Worm (Caenorhabditis elegans) whole organism, L1 larva: Measurements from ENCODE around the gene Y69H2.3.
A peak's percentile ranks its signal among the peaks of the same experiment; 100 is the strongest.

ENCODE experiments used
- C16A3.4 ChIP-seq: fragments of 150-350 bp; optimal IDR thresholded peaks from 2 replicates; lab custom pipeline; 2014; ENCODE audit warnings: missing biosample characterization, missing genetic modification characterization
- F16B12.6 ChIP-seq: fragments of 150-350 bp; optimal IDR thresholded peaks from 2 replicates; lab custom pipeline; 2014; ENCODE audit warnings: missing biosample characterization, missing genetic modification characterization
- ceh-82 ChIP-seq, 3 experiments: fragments of 150-350 bp in 1 of 3; sonication (generic microtip) in 2 of 3; optimal IDR thresholded peaks; 2 replicates each; lab custom pipeline; 2014 to 2017; ENCODE audit warnings: missing biosample characterization in 3 of 3, missing genetic modification characterization in 3 of 3
- ceh-88 ChIP-seq: fragments of 200-800 bp; sonication (Bioruptor generic); IDR thresholded peaks from 2 replicates; pipeline ENCODE4 v1.3.6; 2022; ENCODE audit warnings: missing genetic modification characterization, missing compliant biosample characterization
- dpl-1 ChIP-seq, 3 experiments: fragments of 150-350 bp in 2 of 3; sonication (generic microtip) in 1 of 3; optimal IDR thresholded peaks; 2 replicates each; lab custom pipeline; 2014 to 2017; ENCODE audit warnings: missing biosample characterization in 3 of 3, missing genetic modification characterization in 3 of 3, missing genetic modification reagents in 3 of 3
- dsc-1 ChIP-seq: sonication (generic microtip); optimal IDR thresholded peaks from 2 replicates; lab custom pipeline; 2016; ENCODE audit warnings: mild to moderate bottlenecking, missing genetic modification characterization, missing compliant biosample characterization
- efl-1 ChIP-seq, 4 experiments: fragments of 150-350 bp; optimal IDR thresholded peaks in 3 of 4; peaks in 1 of 4; 1 replicate in 1 of 4; 2 replicates in 3 of 4; lab custom pipeline; 2014; ENCODE audit warnings: missing biosample characterization in 2 of 4, missing genetic modification characterization in 2 of 4, missing genetic modification reagents in 2 of 4
- egl-13 ChIP-seq: sonication (generic microtip); optimal IDR thresholded peaks from 2 replicates; lab custom pipeline; 2016; ENCODE audit warnings: missing genotype, missing genetic modification reagents, missing genetic modification characterization, missing compliant biosample characterization
- elt-2 ChIP-seq: sonication (generic microtip); optimal IDR thresholded peaks from 2 replicates; lab custom pipeline; 2016; ENCODE audit warnings: missing genetic modification characterization, mild to moderate bottlenecking, inconsistent platforms, missing compliant biosample characterization, missing genetic modification reagents
- elt-3 ChIP-seq, 6 experiments: fragments of 150-350 bp in 1 of 6; sonication (generic microtip); optimal IDR thresholded peaks; 2 replicates each; lab custom pipeline; 2017 to 2018; ENCODE audit warnings: missing biosample characterization in 6 of 6, missing genetic modification characterization in 6 of 6, inconsistent platforms in 1 of 6
- ets-5 ChIP-seq: fragments of 200-800 bp; sonication (Bioruptor generic); IDR thresholded peaks from 2 replicates; pipeline ENCODE4 v1.3.6; 2022; ENCODE audit warnings: missing genetic modification characterization, missing compliant biosample characterization
- fkh-8 ChIP-seq: sonication (generic microtip); optimal IDR thresholded peaks from 2 replicates; lab custom pipeline; 2016; ENCODE audit warnings: mild to moderate bottlenecking, missing genetic modification characterization, missing compliant biosample characterization
- fos-1 ChIP-seq: fragments of 150-350 bp; optimal IDR thresholded peaks from 2 replicates; lab custom pipeline; 2014; ENCODE audit warnings: missing biosample characterization, missing genetic modification characterization
- isw-1 ChIP-seq: fragments of 200-800 bp; sonication (Bioruptor generic); IDR thresholded peaks from 2 replicates; pipeline ENCODE4 v1.3.6; 2022; ENCODE audit warnings: missing genetic modification characterization, missing compliant biosample characterization
- lin-13 ChIP-seq: fragments of 150-350 bp; optimal IDR thresholded peaks from 2 replicates; lab custom pipeline; 2014; ENCODE audit warnings: missing biosample characterization, missing genetic modification reagents, missing genetic modification characterization
- lin-14 ChIP-seq: fragments of 200-800 bp; sonication (Bioruptor generic); optimal IDR thresholded peaks from 2 replicates; lab custom pipeline; 2018; ENCODE audit warnings: mild to moderate bottlenecking, missing genetic modification characterization, moderate library complexity, missing compliant biosample characterization
- lin-35 ChIP-seq, 2 experiments: fragments of 150-350 bp; optimal IDR thresholded peaks; 2 replicates each; lab custom pipeline; 2014; ENCODE audit warnings: missing biosample characterization in 2 of 2, missing genetic modification characterization in 2 of 2, missing genetic modification reagents in 2 of 2
- lsy-2 ChIP-seq, 2 experiments: fragments of 150-350 bp; optimal IDR thresholded peaks; 2 replicates each; lab custom pipeline; 2014; ENCODE audit warnings: missing biosample characterization in 2 of 2, missing genetic modification characterization in 2 of 2
- mdl-1 ChIP-seq, 2 experiments: fragments of 150-350 bp; optimal IDR thresholded peaks; 2 replicates each; lab custom pipeline; 2014 to 2017; ENCODE audit warnings: missing biosample characterization in 2 of 2, missing genetic modification characterization in 2 of 2, inconsistent platforms in 1 of 2
- mef-2 ChIP-seq: fragments of 150-350 bp; optimal IDR thresholded peaks from 2 replicates; lab custom pipeline; 2014; ENCODE audit warnings: missing biosample characterization, missing genetic modification characterization
- mep-1 ChIP-seq: fragments of 150-350 bp; optimal IDR thresholded peaks from 2 replicates; lab custom pipeline; 2014; ENCODE audit warnings: missing biosample characterization, missing genetic modification characterization
- nhr-11 ChIP-seq: fragments of 150-350 bp; optimal IDR thresholded peaks from 2 replicates; lab custom pipeline; 2014; ENCODE audit warnings: missing biosample characterization, missing genetic modification characterization
- nhr-19 ChIP-seq: fragments of 200-800 bp; sonication (Bioruptor generic); conservative IDR thresholded peaks from 2 replicates; pipeline ENCODE4 v1.3.6; 2022; ENCODE audit warnings: missing genetic modification characterization, missing compliant biosample characterization
- nhr-20 ChIP-seq: sonication (generic microtip); optimal IDR thresholded peaks from 2 replicates; lab custom pipeline; 2016; ENCODE audit warnings: mild to moderate bottlenecking, missing genetic modification characterization, missing compliant biosample characterization
- nhr-237 ChIP-seq: fragments of 150-350 bp; optimal IDR thresholded peaks from 2 replicates; lab custom pipeline; 2014; ENCODE audit warnings: missing biosample characterization, missing genetic modification characterization
- nhr-47 ChIP-seq: sonication (generic microtip); optimal IDR thresholded peaks from 2 replicates; lab custom pipeline; 2016; ENCODE audit warnings: mild to moderate bottlenecking, missing genetic modification characterization, moderate library complexity, missing compliant biosample characterization
- nhr-90 ChIP-seq: sonication (generic microtip); optimal IDR thresholded peaks from 2 replicates; lab custom pipeline; 2016; ENCODE audit warnings: mild to moderate bottlenecking, missing genetic modification characterization, missing compliant biosample characterization; ENCODE audit not compliant: poor library complexity
- pqm-1 ChIP-seq: sonication (generic microtip); optimal IDR thresholded peaks from 3 replicates; lab custom pipeline; 2017; ENCODE audit warnings: missing biosample characterization, missing genetic modification characterization
- snpc-4 ChIP-seq: fragments of 150-350 bp; optimal IDR thresholded peaks from 2 replicates; lab custom pipeline; 2014; ENCODE audit warnings: missing biosample characterization, missing genetic modification characterization
- snu-23 ChIP-seq: sonication (generic microtip); optimal IDR thresholded peaks from 2 replicates; lab custom pipeline; 2016; ENCODE audit warnings: missing genetic modification characterization, missing compliant biosample characterization
- swsn-7 ChIP-seq: sonication (generic microtip); optimal IDR thresholded peaks from 2 replicates; lab custom pipeline; 2016; ENCODE audit warnings: missing genetic modification characterization, missing compliant biosample characterization
- tlp-1 ChIP-seq: fragments of 150-350 bp; optimal IDR thresholded peaks from 2 replicates; lab custom pipeline; 2014; ENCODE audit warnings: missing biosample characterization, missing genetic modification characterization
- unc-30 ChIP-seq: sonication (generic microtip); optimal IDR thresholded peaks from 2 replicates; lab custom pipeline; 2017; ENCODE audit warnings: missing biosample characterization, missing genetic modification characterization
- xbp-1 ChIP-seq: sonication (generic microtip); optimal IDR thresholded peaks from 2 replicates; lab custom pipeline; 2016; ENCODE audit warnings: missing genetic modification characterization, missing compliant biosample characterization
- zag-1 ChIP-seq: fragments of 150-350 bp; optimal IDR thresholded peaks from 2 replicates; lab custom pipeline; 2014; ENCODE audit warnings: missing biosample characterization, missing genetic modification characterization
- ztf-11 ChIP-seq, 2 experiments: sonication (generic microtip); optimal IDR thresholded peaks; 2 replicates each; lab custom pipeline; 2016 to 2017; ENCODE audit warnings: missing genetic modification characterization in 2 of 2, missing biosample characterization in 1 of 2, missing compliant biosample characterization in 1 of 2

Y69H2.3 gene

ce11 chrV:18705319-18706062, 41.6 kb upstream of the Y69H2.3 start:
- TF ChIP-seq ets-5 (GFP tag; lab: Robert Waterston, UW): 0 out of 2 replicates have a peak, but pooled peaks have one; percentile 44
- no peak for TF ChIP-seq ztf-11 (tag; optimal IDR thresholded peaks at IDR 0.05; lab: Kevin White, UChicago)
- no peak for TF ChIP-seq egl-13
- 0 out of 2 replicates have a peak, but pooled peaks have one; percentile 2 for TF ChIP-seq nhr-19
- TF ChIP-seq, all 84 proteins: peak for 2

- peak; percentile 4 for TF ChIP-seq pqm-1 (tag; lab: Kevin White, UChicago)
- no peak for TF ChIP-seq nhr-90 (tag; lab: Kevin White, UChicago)
- TF ChIP-seq lin-35 (GFP tag; optimal IDR thresholded peaks at IDR 0.05; lab: Kevin White, UChicago): peak in 1 of 2 experiments; percentile 6
- peak; percentile 81 for TF ChIP-seq elt-2 (tag; lab: Kevin White, UChicago)
- TF ChIP-seq, all 84 proteins: peak for 3
These were observed 37.4 kb upstream of the Y69H2.3 start, which contains the start of gene Y69H2.9 for ce11 chrV:18701306-18701705. Y69H2.9 (plus strand) TSS chrV:18701538.

- no peak for TF ChIP-seq fos-1 (tag; lab: Kevin White, UChicago)
These were observed 35.4 kb upstream of the Y69H2.3 start, which contains the start of gene nhr-241 for ce11 chrV:18699326-18699725. nhr-241 (plus strand) TSS chrV:18699451.

ce11 chrV:18695469-18695868, 31.5 kb upstream of the Y69H2.3 start:
- no peak for TF ChIP-seq nhr-237
- no peak for TF ChIP-seq snpc-4 (tag; lab: Kevin White, UChicago)
- no peak for TF ChIP-seq zag-1 (tag; lab: Kevin White, UChicago)

- TF ChIP-seq mef-2 (tag; lab: Kevin White, UChicago) (no peak), ceh-82 (tag; optimal IDR thresholded peaks at IDR 0.05; lab: Kevin White, UChicago) (peak in 2 of 3 experiments; percentile 33 to 41), elt-3 (tag; optimal IDR thresholded peaks at IDR 0.05; lab: Kevin White, UChicago) (no peak), lin-14 (GFP tag; lab: Kevin White, UChicago) (no peak), mep-1 (tag; lab: Kevin White, UChicago) (peak; percentile 66), xbp-1 (peak; percentile 22), mdl-1 (tag; optimal IDR thresholded peaks at IDR 0.05; lab: Kevin White, UChicago) (no peak), fkh-8 (tag; lab: Kevin White, UChicago) (peak; percentile 20), nhr-19 (peak; percentile 45), lin-13 (GFP tag; lab: Kevin White, UChicago) (no peak), ets-5 (GFP tag; lab: Robert Waterston, UW) (no peak), snpc-4 (tag; lab: Kevin White, UChicago) (peak; percentile 44), dsc-1 (tag; lab: Kevin White, UChicago) (peak; percentile 2), swsn-7 (tag; lab: Kevin White, UChicago) (peak; percentile 45), snu-23 (GFP tag; lab: Kevin White, UChicago) (peak; percentile 58), nhr-20 (no peak), nhr-47 (tag; lab: Kevin White, UChicago) (peak; percentile 21), unc-30 (tag; lab: Kevin White, UChicago) (no peak), efl-1 (optimal IDR thresholded peaks at IDR 0.05; lab: Kevin White, UChicago) (peak; percentile 3 to 48), efl-1 (GFP tag; optimal IDR thresholded peaks at IDR 0.05 in 1 of 2; lab: Kevin White, UChicago) (peak; percentile 51 to 95), dpl-1 (GFP tag; optimal IDR thresholded peaks at IDR 0.05; lab: Kevin White, UChicago) (peak; percentile 3 to 59 (median 43)), isw-1 (GFP tag; lab: Robert Waterston, UW) (peak; percentile 7; the same call in 1 of the 2 replicates), tlp-1 (tag; lab: Kevin White, UChicago) (no peak), C16A3.4 (tag; lab: Kevin White, UChicago) (no peak), ceh-88 (no peak), nhr-11 (tag; lab: Kevin White, UChicago) (no peak), lsy-2 (tag; optimal IDR thresholded peaks at IDR 0.05; lab: Kevin White, UChicago) (peak; percentile 57 to 59), F16B12.6 (peak; percentile 92), lin-35 (GFP tag; optimal IDR thresholded peaks at IDR 0.05; lab: Kevin White, UChicago) (peak in 1 of 2 experiments; percentile 46)
These were observed 25.8 kb upstream of the Y69H2.3 start, which contains the start of the genes ubc-19 and Y69H2.7 for ce11 chrV:18689681-18690080. ubc-19 (minus strand) TSS chrV:18689762. Y69H2.7 (plus strand) TSS chrV:18689989.
